Worm (Caenorhabditis elegans) whole organism, L1 larva: ENCODE measurements around the gene C36A4.10.

Source experiments
- nhr-90 ChIP-seq: sonication (generic microtip); optimal IDR thresholded peaks from 2 replicates; lab custom pipeline; 2016; ENCODE audit warnings: mild to moderate bottlenecking, missing genetic modification characterization, missing compliant biosample characterization; ENCODE audit not compliant: poor library complexity
- unc-62 ChIP-seq: fragments of 150-350 bp; optimal IDR thresholded peaks from 2 replicates; lab custom pipeline; 2014; ENCODE audit warnings: missing biosample characterization, missing genetic modification reagents, missing genetic modification characterization

DNA sequence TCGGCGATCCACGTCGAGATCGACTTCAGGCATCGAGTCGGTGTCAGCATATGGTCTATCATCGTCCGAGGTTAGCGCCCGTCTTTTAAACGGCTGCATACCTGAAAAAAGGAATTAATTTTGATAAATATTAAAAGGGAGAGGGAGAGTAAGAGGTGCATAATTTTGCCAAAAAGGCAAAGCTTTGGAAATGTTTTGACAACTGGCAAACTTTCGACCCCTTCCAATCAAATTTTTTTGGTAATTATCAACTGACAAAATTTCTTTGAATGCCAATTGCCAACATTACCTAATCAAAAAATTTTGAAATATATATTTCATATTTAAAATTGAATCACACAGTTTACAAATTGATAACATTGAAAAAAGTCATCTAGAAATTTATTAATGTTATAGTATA lies 11.7 kb downstream of the C36A4.10 start, which contains the start of gene dpy-27:
- TF ChIP-seq nhr-90 (tag; lab: Kevin White, UChicago) (no peak), unc-62 (GFP tag; lab: Kevin White, UChicago) (no peak)
